Worm (Caenorhabditis elegans) whole organism, L1 larva: ENCODE data around the gene cnc-4.

Experiments used
- blmp-1 ChIP-seq: fragments of 150-350 bp; optimal IDR thresholded peaks from 2 replicates; lab custom pipeline; 2014; ENCODE audit warnings: missing biosample characterization, missing genetic modification characterization
- dpl-1 ChIP-seq, 3 experiments: fragments of 150-350 bp in 2 of 3; sonication (generic microtip) in 1 of 3; optimal IDR thresholded peaks; 2 replicates each; lab custom pipeline; 2014 to 2017; ENCODE audit warnings: missing biosample characterization in 3 of 3, missing genetic modification characterization in 3 of 3, missing genetic modification reagents in 3 of 3
- fos-1 ChIP-seq: fragments of 150-350 bp; optimal IDR thresholded peaks from 2 replicates; lab custom pipeline; 2014; ENCODE audit warnings: missing biosample characterization, missing genetic modification characterization
- lin-15B ChIP-seq: fragments of 150-350 bp; sonication (generic microtip); optimal IDR thresholded peaks from 3 replicates; lab custom pipeline; 2014; ENCODE audit warnings: missing biosample characterization, missing genetic modification characterization
- lin-35 ChIP-seq, 2 experiments: fragments of 150-350 bp; optimal IDR thresholded peaks; 2 replicates each; lab custom pipeline; 2014; ENCODE audit warnings: missing biosample characterization in 2 of 2, missing genetic modification characterization in 2 of 2, missing genetic modification reagents in 2 of 2
- mef-2 ChIP-seq: fragments of 150-350 bp; optimal IDR thresholded peaks from 2 replicates; lab custom pipeline; 2014; ENCODE audit warnings: missing biosample characterization, missing genetic modification characterization
- nhr-76 ChIP-seq: sonication (generic microtip); optimal IDR thresholded peaks from 2 replicates; lab custom pipeline; 2017; ENCODE audit warnings: missing biosample characterization, missing genetic modification characterization
- pag-3 ChIP-seq: sonication (generic microtip); optimal IDR thresholded peaks from 2 replicates; lab custom pipeline; 2017; ENCODE audit warnings: missing genetic modification characterization, mild to moderate bottlenecking, missing compliant biosample characterization, antibody characterized with exemption, borderline replicate concordance; ENCODE audit not compliant: insufficient read depth
- pqm-1 ChIP-seq: sonication (generic microtip); optimal IDR thresholded peaks from 3 replicates; lab custom pipeline; 2017; ENCODE audit warnings: missing biosample characterization, missing genetic modification characterization
- rnt-1 ChIP-seq: sonication (generic microtip); optimal IDR thresholded peaks from 2 replicates; lab custom pipeline; 2016; ENCODE audit warnings: mild to moderate bottlenecking, missing genetic modification characterization, moderate library complexity, missing compliant biosample characterization
- unc-130 ChIP-seq: fragments of 150-350 bp; optimal IDR thresholded peaks from 2 replicates; lab custom pipeline; 2017; ENCODE audit warnings: missing biosample characterization, missing genetic modification characterization, inconsistent platforms
- zag-1 ChIP-seq: fragments of 150-350 bp; optimal IDR thresholded peaks from 2 replicates; lab custom pipeline; 2014; ENCODE audit warnings: missing biosample characterization, missing genetic modification characterization
- zip-4 ChIP-seq: fragments of 200-800 bp; sonication (Bioruptor generic); optimal IDR thresholded peaks from 2 replicates; lab custom pipeline; 2018; ENCODE audit warnings: mild to moderate bottlenecking, missing genetic modification characterization, moderate library complexity, missing compliant biosample characterization

- TF ChIP-seq mef-2 (no peak), lin-15B (tag; lab: Kevin White, UChicago) (no peak), unc-130 (tag; lab: Kevin White, UChicago) (no peak), zag-1 (tag; lab: Kevin White, UChicago) (no peak), dpl-1 (GFP tag; optimal IDR thresholded peaks at IDR 0.05; lab: Kevin White, UChicago) (no peak), zip-4 (no peak), pqm-1 (tag; lab: Kevin White, UChicago) (no peak), nhr-76 (no peak), blmp-1 (tag; lab: Kevin White, UChicago) (peak; percentile 9), fos-1 (tag; lab: Kevin White, UChicago) (no peak), pag-3 (tag; lab: Kevin White, UChicago) (no peak), rnt-1 (tag; lab: Kevin White, UChicago) (no peak), lin-35 (GFP tag; optimal IDR thresholded peaks at IDR 0.05; lab: Kevin White, UChicago) (no peak)
Observed at ce11 chrV:1450160-1450559, 3.2 kb downstream of the cnc-4 start, which contains the start of gene cnc-2.
